Fruit fly (Drosophila melanogaster) whole organism, pupa: ENCODE data around the gene Naa40.

Experiments used
- CG10348 ChIP-seq: fragments of 200-800 bp; sonication (Bioruptor generic); IDR thresholded peaks from 2 replicates; pipeline ENCODE4 v1.3.6; 2022; ENCODE audit warnings: missing biosample characterization, missing genetic modification characterization
- CG12605 ChIP-seq: fragments of 200-800 bp; sonication (Bioruptor generic); IDR thresholded peaks from 2 replicates; pipeline ENCODE4 v1.3.6; 2022; ENCODE audit warnings: missing biosample characterization, missing genetic modification characterization
- CG13204 ChIP-seq: fragments of 200-800 bp; sonication (Bioruptor generic); optimal IDR thresholded peaks from 2 replicates; lab custom pipeline; 2018; ENCODE audit warnings: missing biosample characterization, mild to moderate bottlenecking, missing genetic modification characterization, moderate library complexity
- CG14655 ChIP-seq: fragments of 200-800 bp; sonication (Bioruptor generic); optimal IDR thresholded peaks from 3 replicates; lab custom pipeline; 2017; ENCODE audit warnings: mild to moderate bottlenecking, missing biosample characterization, missing genetic modification reagents, missing genetic modification characterization
- CG15710 ChIP-seq: fragments of 200-800 bp; sonication (Bioruptor generic); optimal IDR thresholded peaks from 2 replicates; lab custom pipeline; 2018; ENCODE audit warnings: missing biosample characterization, mild to moderate bottlenecking, missing genetic modification characterization, moderate library complexity
- CG17806 ChIP-seq: fragments of 200-800 bp; sonication (Bioruptor generic); optimal IDR thresholded peaks from 2 replicates; lab custom pipeline; 2018; ENCODE audit warnings: missing biosample characterization, mild to moderate bottlenecking, missing genetic modification characterization, moderate library complexity
- CG32121 ChIP-seq: fragments of 200-800 bp; sonication (Bioruptor generic); IDR thresholded peaks from 2 replicates; pipeline ENCODE4 v1.3.6; 2022; ENCODE audit warnings: missing biosample characterization, missing genetic modification characterization
- CG34367 ChIP-seq: fragments of 200-800 bp; sonication (Bioruptor generic); optimal IDR thresholded peaks from 2 replicates; lab custom pipeline; 2018; ENCODE audit warnings: missing biosample characterization, mild to moderate bottlenecking, missing genetic modification characterization
- CG4496 ChIP-seq: fragments of 200-800 bp; sonication (Bioruptor generic); IDR thresholded peaks from 3 replicates; pipeline ENCODE4 v1.3.6; 2022; ENCODE audit warnings: missing biosample characterization, missing genetic modification characterization
- CG8159 ChIP-seq: fragments of 200-800 bp; sonication (Bioruptor generic); optimal IDR thresholded peaks from 3 replicates; lab custom pipeline; 2018; ENCODE audit warnings: missing biosample characterization, mild to moderate bottlenecking, missing genetic modification characterization, moderate library complexity
- CG8301 ChIP-seq: fragments of 200-800 bp; sonication (Bioruptor generic); optimal IDR thresholded peaks from 2 replicates; lab custom pipeline; 2018; ENCODE audit warnings: missing biosample characterization, mild to moderate bottlenecking, missing genetic modification characterization
- CG9948 ChIP-seq: fragments of 200-800 bp; sonication (Bioruptor generic); optimal IDR thresholded peaks from 2 replicates; lab custom pipeline; 2018; ENCODE audit warnings: missing biosample characterization, mild to moderate bottlenecking, missing genetic modification characterization, moderate library complexity
- D1 ChIP-seq: fragments of 200-800 bp; sonication (Bioruptor generic); optimal IDR thresholded peaks from 2 replicates; lab custom pipeline; 2018; ENCODE audit warnings: missing biosample characterization, mild to moderate bottlenecking, missing genetic modification characterization, moderate library complexity
- EcR ChIP-seq: fragments of 200-800 bp; sonication (Bioruptor generic); optimal IDR thresholded peaks from 3 replicates; lab custom pipeline; 2019; ENCODE audit warnings: missing biosample characterization, missing genetic modification characterization, mild to moderate bottlenecking, moderate library complexity, missing genetic modification reagents
- Ets98B ChIP-seq: fragments of 200-800 bp; sonication (Bioruptor generic); IDR thresholded peaks from 2 replicates; pipeline ENCODE4 v1.3.6; 2022; ENCODE audit warnings: missing biosample characterization, missing genetic modification characterization
- Pif1A ChIP-seq: fragments of 200-800 bp; sonication (Bioruptor generic); optimal IDR thresholded peaks from 3 replicates; lab custom pipeline; 2016; ENCODE audit warnings: missing biosample characterization, missing genetic modification characterization
- Pif1B ChIP-seq: fragments of 200-800 bp; sonication (Bioruptor generic); optimal IDR thresholded peaks from 3 replicates; lab custom pipeline; 2016; ENCODE audit warnings: missing biosample characterization, missing genetic modification characterization
- Snoo ChIP-seq: fragments of 200-800 bp; sonication (Bioruptor generic); optimal IDR thresholded peaks from 3 replicates; lab custom pipeline; 2017; ENCODE audit warnings: missing biosample characterization, mild to moderate bottlenecking, missing genetic modification characterization, inconsistent platforms
- fd96Ca ChIP-seq: fragments of 200-800 bp; sonication (Bioruptor generic); IDR thresholded peaks from 3 replicates; pipeline ENCODE4 v1.3.6; 2022; ENCODE audit warnings: missing biosample characterization, missing genetic modification characterization
- gl ChIP-seq: fragments of 200-800 bp; sonication (Bioruptor generic); optimal IDR thresholded peaks from 2 replicates; lab custom pipeline; 2018; ENCODE audit warnings: missing biosample characterization, mild to moderate bottlenecking, missing genetic modification characterization
- rn ChIP-seq: fragments of 200-800 bp; sonication (Bioruptor generic); IDR thresholded peaks from 2 replicates; pipeline ENCODE4 v1.3.6; 2022; ENCODE audit warnings: missing biosample characterization, missing genetic modification characterization

Naa40 gene

DNA sequence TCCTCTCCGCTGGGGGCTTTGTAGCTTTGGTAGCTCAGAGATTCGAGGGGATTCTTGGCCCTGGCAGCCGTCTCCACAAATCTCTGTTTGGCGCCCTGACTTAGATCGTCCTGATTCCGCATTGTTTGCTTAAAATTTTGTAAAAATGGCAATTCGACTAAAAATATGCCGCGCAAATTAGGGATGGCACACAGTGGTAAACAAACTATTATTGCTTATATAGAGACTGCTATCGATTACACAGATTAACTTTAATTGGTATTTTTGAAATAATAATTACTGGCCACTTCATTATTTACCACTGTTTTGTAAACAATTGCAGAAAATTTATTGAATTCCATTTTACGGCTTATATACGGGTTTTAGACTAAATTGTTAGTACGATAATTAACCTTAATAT is at the start of gene Naa40, which contains the start of gene CG18731:
TSS of gene Naa40 (minus strand) at position 206 of the 400 bp plus-strand sequence.
TSS of gene CG18731 (plus strand) at position 283 of the 400 bp plus-strand sequence.
- TF ChIP-seq CG10348, result no peak

dm6 chr3R:29773833-29774324 is 49.1 kb upstream of the Naa40 start:
- peak; percentile 70 for TF ChIP-seq Pif1B (GFP tag; lab: Kevin White, UChicago)
- peak; percentile 68 for TF ChIP-seq CG17806 (tag; lab: Kevin White, UChicago)
- TF ChIP-seq CG34367 (tag; lab: Kevin White, UChicago), result peak; percentile 78
- TF ChIP-seq CG12605 (GFP tag; lab: Robert Waterston, UW), result no peak
- peak; percentile 74 for TF ChIP-seq CG9948
- peak; percentile 50 for TF ChIP-seq gl (tag; lab: Kevin White, UChicago)
- TF ChIP-seq Snoo (tag; lab: Kevin White, UChicago), result peak; percentile 4
- TF ChIP-seq D1, result no peak
- no peak for TF ChIP-seq EcR
- peak; percentile 67; the same call in 1 of the 2 replicates for TF ChIP-seq rn
- peak; percentile 86 for TF ChIP-seq CG15710
- peak; percentile 53 for TF ChIP-seq CG13204 (GFP tag; lab: Kevin White, UChicago)
- TF ChIP-seq CG14655 (GFP tag; lab: Kevin White, UChicago), result peak; percentile 84
- TF ChIP-seq Ets98B (GFP tag; lab: Robert Waterston, UW), result peak; percentile 43; the same call in 1 of the 2 replicates
- TF ChIP-seq Pif1A, result peak; percentile 82
- peak; percentile 78 for TF ChIP-seq CG32121 (GFP tag; lab: Robert Waterston, UW)
- peak; percentile 42 for TF ChIP-seq CG10348
- TF ChIP-seq fd96Ca, result peak; percentile 86
- TF ChIP-seq CG8159 (tag; lab: Kevin White, UChicago), result peak; percentile 83
- peak; percentile 78; the same call in 2 of the 3 replicates for TF ChIP-seq CG4496 (GFP tag; lab: Robert Waterston, UW)
- peak; percentile 80 for TF ChIP-seq CG8301 (tag; lab: Kevin White, UChicago)

DNA sequence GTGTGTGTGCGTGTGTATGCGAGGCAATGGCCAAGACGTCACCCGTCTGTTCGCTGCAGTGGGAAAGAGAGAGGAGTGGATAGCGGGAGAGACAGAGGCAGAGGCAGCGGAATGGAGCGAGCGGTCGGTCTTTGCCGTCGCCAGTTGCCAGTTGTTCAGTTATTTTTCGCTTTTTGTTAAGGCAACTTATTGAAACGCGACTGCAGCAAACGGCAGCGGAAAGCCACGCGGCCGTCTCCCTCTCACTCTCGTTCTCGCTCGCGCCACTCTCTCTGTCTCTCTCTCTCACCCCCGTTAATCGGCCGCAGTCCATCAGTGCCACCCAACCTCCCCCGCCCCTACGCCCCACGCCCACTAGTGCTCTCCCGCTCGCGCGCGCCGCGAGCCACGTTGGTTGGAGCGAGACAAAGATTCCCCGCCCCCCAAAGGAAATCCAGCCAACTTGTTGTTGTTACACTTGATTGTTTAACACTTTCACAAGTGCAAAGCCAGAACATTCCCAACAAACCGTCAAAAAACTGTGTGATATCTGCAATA is 48.1 kb upstream of the Naa40 start:
- peak; percentile 54 for TF ChIP-seq CG10348
- TF ChIP-seq CG14655 (GFP tag; lab: Kevin White, UChicago), result no peak
- peak; percentile 51; the same call in 2 of the 3 replicates for TF ChIP-seq fd96Ca
- TF ChIP-seq Pif1A, result no peak
- TF ChIP-seq CG9948, result no peak
- TF ChIP-seq CG8301 (tag; lab: Kevin White, UChicago), result no peak
- TF ChIP-seq CG13204 (GFP tag; lab: Kevin White, UChicago), result peak; percentile 99
- TF ChIP-seq Pif1B (GFP tag; lab: Kevin White, UChicago), result no peak
- TF ChIP-seq CG15710, result peak; percentile 19
- TF ChIP-seq CG17806 (tag; lab: Kevin White, UChicago), result no peak
- TF ChIP-seq rn, result peak; percentile 33; the same call in 1 of the 2 replicates
- TF ChIP-seq CG32121 (GFP tag; lab: Robert Waterston, UW), result peak; percentile 78
- peak; percentile 70 for TF ChIP-seq Ets98B (GFP tag; lab: Robert Waterston, UW)
- TF ChIP-seq CG4496 (GFP tag; lab: Robert Waterston, UW), result no peak; the same call in 2 of the 3 replicates
- TF ChIP-seq CG12605 (GFP tag; lab: Robert Waterston, UW), result peak; percentile 68
- peak; percentile 41 for TF ChIP-seq gl (tag; lab: Kevin White, UChicago)
- no peak for TF ChIP-seq D1
- TF ChIP-seq EcR, result peak; percentile 84
- TF ChIP-seq Snoo (tag; lab: Kevin White, UChicago), result no peak
- no peak for TF ChIP-seq CG8159 (tag; lab: Kevin White, UChicago)
- no peak for TF ChIP-seq CG34367 (tag; lab: Kevin White, UChicago)
- TF ChIP-seq, all 21 proteins: peak for 10

DNA sequence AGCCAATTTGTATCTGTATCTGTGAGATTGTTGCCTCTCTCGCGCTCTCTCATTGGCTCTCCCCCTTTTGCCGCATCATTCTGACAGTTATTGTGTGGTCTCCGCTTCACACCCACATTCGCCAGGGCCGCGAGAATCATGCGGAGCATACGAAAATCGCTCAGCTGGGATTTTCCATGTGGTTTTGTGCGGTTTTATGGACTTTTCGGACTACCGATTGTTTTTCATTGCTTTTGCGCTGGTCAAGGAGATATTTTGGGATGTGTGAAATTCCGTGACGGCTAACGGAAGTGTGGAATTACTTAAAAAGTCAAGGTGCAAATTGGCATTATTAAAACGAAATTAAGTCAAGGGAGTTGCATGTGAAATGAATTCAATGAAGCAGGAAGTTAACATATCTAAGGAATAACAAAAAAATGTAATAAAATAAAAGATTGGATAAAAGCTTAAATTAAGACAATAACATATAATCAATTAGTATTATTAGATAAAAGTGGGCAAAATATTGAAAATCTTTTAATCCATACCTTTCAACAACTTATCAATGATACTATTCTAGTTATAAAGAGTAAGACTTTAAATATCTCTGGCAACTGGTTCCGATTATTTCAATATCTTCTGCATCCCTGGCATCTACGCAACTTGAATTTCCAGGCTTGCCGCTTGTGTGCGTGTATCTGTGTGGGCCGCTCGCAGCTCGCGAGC is 47.5 kb upstream of the Naa40 start:
- no peak for TF ChIP-seq Pif1A
- TF ChIP-seq CG17806 (tag; lab: Kevin White, UChicago), result no peak
- TF ChIP-seq CG13204 (GFP tag; lab: Kevin White, UChicago), result no peak
- peak; percentile 13 for TF ChIP-seq CG15710
- TF ChIP-seq gl (tag; lab: Kevin White, UChicago), result no peak
- TF ChIP-seq Pif1B (GFP tag; lab: Kevin White, UChicago), result no peak
- peak; percentile 32 for TF ChIP-seq CG8301 (tag; lab: Kevin White, UChicago)
- no peak for TF ChIP-seq CG34367 (tag; lab: Kevin White, UChicago)
- no peak for TF ChIP-seq D1
- TF ChIP-seq CG10348, result no peak
- peak; percentile 32 for TF ChIP-seq CG9948
- no peak for TF ChIP-seq CG12605 (GFP tag; lab: Robert Waterston, UW)
- TF ChIP-seq CG32121 (GFP tag; lab: Robert Waterston, UW), result no peak
- TF ChIP-seq rn, result no peak
- peak; percentile 23 for TF ChIP-seq Snoo (tag; lab: Kevin White, UChicago)
- peak; percentile 67 for TF ChIP-seq CG8159 (tag; lab: Kevin White, UChicago)
- no peak for TF ChIP-seq fd96Ca
- TF ChIP-seq EcR, result no peak
- TF ChIP-seq CG14655 (GFP tag; lab: Kevin White, UChicago), result peak; percentile 73
- TF ChIP-seq Ets98B (GFP tag; lab: Robert Waterston, UW), result 0 out of 2 replicates have a peak, but pooled peaks have one; percentile 37
- peak; percentile 35; the same call in 1 of the 3 replicates for TF ChIP-seq CG4496 (GFP tag; lab: Robert Waterston, UW)

DNA sequence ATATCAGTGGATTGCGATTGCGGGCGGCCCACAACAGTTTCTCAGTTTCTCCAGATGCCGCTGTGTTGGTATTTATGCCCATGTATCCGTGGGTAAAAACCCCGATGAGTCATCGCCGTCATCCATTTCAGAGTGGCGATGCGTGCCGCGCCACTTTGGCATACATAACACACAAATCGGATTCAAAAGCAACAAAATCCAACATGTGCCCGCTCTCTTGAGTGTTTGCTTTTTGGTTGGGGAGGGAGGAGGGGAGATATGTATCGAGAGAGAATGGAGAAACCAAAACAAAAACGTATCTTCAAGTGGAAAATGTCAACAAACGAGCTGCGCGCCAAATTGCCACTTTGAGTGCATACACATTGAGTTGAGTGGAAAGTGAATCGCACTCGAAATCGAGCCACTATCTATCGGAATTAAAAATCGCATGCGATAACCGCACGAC is 46.9 kb upstream of the Naa40 start:
- TF ChIP-seq EcR, result peak; percentile 83
- TF ChIP-seq CG12605 (GFP tag; lab: Robert Waterston, UW), result peak; percentile 49
- TF ChIP-seq fd96Ca, result 0 out of 3 replicates have a peak, but pooled peaks have one; percentile 37
- TF ChIP-seq CG8159 (tag; lab: Kevin White, UChicago), result no peak
- TF ChIP-seq, all 21 proteins: peak for 3
